Fruit fly (Drosophila melanogaster) whole organism: ENCODE data around the gene Ca-Ma2d.
A peak's percentile ranks its signal among the peaks of the same experiment; 100 is the strongest.

Experiments
- CG8478 ChIP-seq: fragments of >200 bp; optimal IDR thresholded peaks from 2 replicates; lab custom pipeline; 2018; ENCODE audit warnings: inconsistent platforms
- Dll ChIP-seq: fragments of >200 bp; optimal IDR thresholded peaks from 2 replicates; lab custom pipeline; 2017
- EcR ChIP-seq, 2 experiments: fragments of >200 bp; optimal IDR thresholded peaks; 2 replicates each; lab custom pipeline; 2017; ENCODE audit warnings: missing biosample characterization in 2 of 2, missing genetic modification characterization in 2 of 2, missing genetic modification reagents in 2 of 2
- pan ChIP-seq: fragments of >200 bp; optimal IDR thresholded peaks from 2 replicates; lab custom pipeline; 2017
- psq ChIP-seq: fragments of >200 bp; optimal IDR thresholded peaks from 2 replicates; lab custom pipeline; 2017
- usp ChIP-seq: fragments of >200 bp; optimal IDR thresholded peaks from 2 replicates; lab custom pipeline; 2017; ENCODE audit warnings: missing biosample characterization, missing genetic modification characterization, mixed read lengths

Gene Ca-Ma2d

DNA sequence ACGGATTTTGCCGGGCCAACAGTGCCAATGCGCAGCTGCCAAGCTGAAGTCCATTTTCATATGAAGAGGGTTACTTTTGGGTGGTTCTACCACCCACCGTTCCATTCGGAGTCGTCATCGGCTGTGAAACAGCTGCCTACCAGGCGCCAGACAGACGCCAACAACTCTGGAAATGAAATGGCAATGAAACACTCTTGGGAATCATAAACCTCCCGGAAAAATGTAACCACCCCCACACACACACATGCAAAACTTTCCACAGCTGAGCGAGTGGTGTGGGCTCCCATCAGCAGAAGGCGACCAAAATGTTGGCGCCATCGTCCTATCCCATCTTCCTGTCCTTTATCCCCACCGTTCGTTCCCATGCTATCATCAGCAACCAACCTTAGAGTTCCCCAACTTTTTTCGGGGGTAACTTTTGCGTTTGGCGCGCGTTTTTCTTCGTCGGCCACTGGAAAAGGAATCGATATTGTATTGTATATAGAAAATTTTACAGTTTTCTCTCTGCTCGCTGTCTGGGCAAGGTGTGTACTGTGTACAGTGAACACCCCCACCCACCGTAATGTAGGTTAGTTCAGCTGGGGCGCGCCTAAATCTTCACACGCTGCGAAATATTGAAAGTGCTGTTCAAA, 44.0 kb downstream of the Ca-Ma2d start:
- no peak for TF ChIP-seq pan (lab: Kevin White, UChicago)

DNA sequence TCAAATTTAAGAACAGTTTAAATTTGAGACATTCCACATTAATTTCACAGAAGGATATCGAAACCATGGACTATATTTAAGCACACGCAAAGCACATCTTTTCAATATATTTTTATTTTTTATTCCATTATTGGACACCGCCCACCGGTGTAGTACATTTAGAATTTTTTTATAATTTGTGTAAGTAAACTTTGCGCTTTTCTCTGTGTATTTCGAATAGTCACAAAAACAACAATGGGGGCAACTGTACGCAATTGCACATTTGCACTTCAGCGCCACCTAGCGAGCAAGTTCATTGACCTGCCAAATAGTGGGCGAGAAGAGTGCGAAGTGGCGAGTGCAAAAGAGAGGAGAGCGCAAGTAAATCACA, 44.5 kb downstream of the Ca-Ma2d start:
- TF ChIP-seq EcR (GFP tag; optimal IDR thresholded peaks at IDR 0.05; lab: Kevin White, UChicago) (peak; percentile 53 to 57), pan (lab: Kevin White, UChicago) (no peak)

DNA sequence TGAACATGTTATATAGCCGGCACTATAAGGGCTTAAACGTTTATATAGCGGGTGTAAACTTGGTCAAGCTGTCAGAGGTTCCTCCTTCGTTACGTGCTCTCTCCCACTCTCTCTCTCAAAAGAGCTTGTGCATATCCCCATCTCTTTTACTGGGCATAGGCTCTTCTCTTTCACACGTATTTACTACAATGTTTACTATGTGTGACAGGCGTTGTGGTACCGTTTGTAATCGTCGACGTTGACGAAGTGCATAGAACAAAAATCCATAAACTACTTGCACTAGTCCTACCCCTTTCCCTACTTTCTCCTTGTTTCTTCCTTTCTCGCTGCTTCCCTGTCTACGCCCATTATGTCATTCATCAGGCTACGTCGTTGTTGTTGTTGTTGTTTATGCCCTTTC, 45.5 kb downstream of the Ca-Ma2d start:
- TF ChIP-seq psq (lab: Kevin White, UChicago), result no peak
- no peak for TF ChIP-seq EcR (GFP tag; optimal IDR thresholded peaks at IDR 0.05; lab: Kevin White, UChicago)
- TF ChIP-seq Dll (lab: Kevin White, UChicago), result no peak
- TF ChIP-seq usp (GFP tag; lab: Kevin White, UChicago), result no peak
- no peak for TF ChIP-seq pan (lab: Kevin White, UChicago)
- TF ChIP-seq CG8478 (lab: Kevin White, UChicago), result no peak

DNA sequence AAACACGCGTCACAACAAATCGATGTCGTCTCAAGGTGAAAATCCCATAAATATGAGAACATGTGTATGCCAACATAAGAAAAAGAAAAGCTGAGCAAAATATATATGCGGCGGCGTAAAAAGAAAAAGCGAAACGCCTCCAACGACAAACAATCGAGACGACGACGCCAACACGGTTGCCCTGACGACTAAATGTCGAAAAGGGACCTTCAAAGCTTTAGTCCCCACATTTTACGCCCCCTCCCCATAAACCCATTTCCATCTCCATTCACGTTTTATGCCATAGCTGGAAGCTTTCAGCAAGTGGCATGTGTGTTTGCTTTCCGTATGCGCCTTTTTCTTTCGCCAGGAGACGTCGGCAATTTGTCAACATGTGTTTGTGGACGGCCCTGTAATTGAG, 46.6 kb downstream of the Ca-Ma2d start:
- TF ChIP-seq Dll (lab: Kevin White, UChicago) (no peak), pan (lab: Kevin White, UChicago) (no peak), CG8478 (lab: Kevin White, UChicago) (no peak), usp (GFP tag; lab: Kevin White, UChicago) (no peak), psq (lab: Kevin White, UChicago) (no peak), EcR (GFP tag; optimal IDR thresholded peaks at IDR 0.05; lab: Kevin White, UChicago) (no peak)

DNA sequence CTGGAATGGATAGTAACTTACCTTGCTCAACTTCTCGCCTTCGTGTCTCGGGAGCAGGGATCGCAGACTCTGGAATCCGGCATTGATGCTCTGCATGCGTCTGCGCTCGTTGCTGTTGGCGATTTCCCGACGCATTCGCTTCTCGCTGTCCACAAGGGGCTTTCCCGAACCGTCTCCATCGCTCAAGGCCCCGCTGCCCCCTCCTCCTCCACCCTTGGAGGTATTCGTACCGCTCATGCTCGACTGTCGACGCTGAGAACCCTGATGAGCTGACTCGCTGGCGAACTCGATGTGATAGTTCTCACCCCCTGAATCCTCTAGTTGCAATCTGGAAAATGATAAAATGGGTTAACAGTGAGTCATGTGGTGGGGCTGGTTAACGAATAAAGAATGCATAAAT, 47.6 kb downstream of the Ca-Ma2d start:
- no peak for TF ChIP-seq psq (lab: Kevin White, UChicago)
- TF ChIP-seq EcR (GFP tag; optimal IDR thresholded peaks at IDR 0.05; lab: Kevin White, UChicago), result no peak
- no peak for TF ChIP-seq pan (lab: Kevin White, UChicago)
- TF ChIP-seq Dll (lab: Kevin White, UChicago), result no peak
- TF ChIP-seq usp (GFP tag; lab: Kevin White, UChicago), result no peak
- TF ChIP-seq CG8478 (lab: Kevin White, UChicago), result no peak

DNA sequence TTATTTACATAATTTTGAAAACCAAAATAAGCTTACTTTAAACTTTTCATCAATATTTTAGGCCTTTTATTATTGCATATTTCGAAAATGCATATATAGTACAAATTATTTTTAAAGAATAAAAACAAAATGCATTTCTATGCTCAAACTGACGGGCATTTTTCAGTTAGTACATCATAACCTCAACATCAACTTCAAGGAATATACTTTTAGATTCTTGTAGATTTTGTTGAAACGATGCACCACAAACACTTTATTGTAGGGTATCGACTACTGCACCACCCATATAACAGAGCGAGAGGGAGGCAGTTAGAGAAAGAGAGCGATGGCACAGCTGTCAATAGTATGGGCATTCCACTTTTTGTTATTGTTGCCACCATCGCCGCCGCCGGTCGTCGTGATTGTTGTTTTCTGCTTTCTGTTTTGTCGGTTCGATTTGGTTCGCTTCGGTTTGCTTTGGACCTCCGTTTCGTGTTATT, 48.5 kb downstream of the Ca-Ma2d start:
- no peak for TF ChIP-seq psq (lab: Kevin White, UChicago)
- no peak for TF ChIP-seq usp (GFP tag; lab: Kevin White, UChicago)
- TF ChIP-seq EcR (GFP tag; optimal IDR thresholded peaks at IDR 0.05; lab: Kevin White, UChicago), result no peak
- TF ChIP-seq pan (lab: Kevin White, UChicago), result no peak
- TF ChIP-seq Dll (lab: Kevin White, UChicago), result no peak
- no peak for TF ChIP-seq CG8478 (lab: Kevin White, UChicago)

DNA sequence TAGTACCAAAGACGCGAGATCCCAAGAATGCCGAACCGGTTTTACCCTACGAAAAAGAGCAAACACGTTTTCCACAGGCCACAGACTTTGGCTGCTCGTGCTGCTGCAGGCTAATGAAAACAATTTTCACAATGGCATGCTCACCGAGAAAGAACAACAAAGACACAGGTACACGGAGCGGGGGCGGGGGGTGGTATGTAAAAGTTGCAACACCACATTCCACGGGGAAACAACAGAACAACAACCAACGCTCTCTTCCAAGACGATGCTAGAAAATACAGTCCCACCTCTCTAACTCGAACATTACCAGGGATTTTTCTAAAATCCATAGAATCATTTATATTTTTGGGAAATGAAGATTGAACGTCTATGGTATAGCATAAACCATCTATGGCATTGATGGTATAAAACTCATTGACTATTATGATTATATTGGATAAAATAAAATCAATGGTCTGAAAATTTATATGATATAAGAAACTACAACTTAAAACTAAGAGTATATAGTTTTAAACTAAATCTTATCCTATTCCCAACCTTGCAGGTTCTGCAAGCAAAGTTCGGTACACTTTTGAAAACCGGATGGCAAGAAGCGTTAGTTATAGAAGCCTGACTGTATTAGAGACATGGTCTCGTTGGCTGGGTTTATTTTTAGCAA, 50.3 kb downstream of the Ca-Ma2d start:
- TF ChIP-seq psq (lab: Kevin White, UChicago) (no peak), Dll (lab: Kevin White, UChicago) (peak; percentile 45)

DNA sequence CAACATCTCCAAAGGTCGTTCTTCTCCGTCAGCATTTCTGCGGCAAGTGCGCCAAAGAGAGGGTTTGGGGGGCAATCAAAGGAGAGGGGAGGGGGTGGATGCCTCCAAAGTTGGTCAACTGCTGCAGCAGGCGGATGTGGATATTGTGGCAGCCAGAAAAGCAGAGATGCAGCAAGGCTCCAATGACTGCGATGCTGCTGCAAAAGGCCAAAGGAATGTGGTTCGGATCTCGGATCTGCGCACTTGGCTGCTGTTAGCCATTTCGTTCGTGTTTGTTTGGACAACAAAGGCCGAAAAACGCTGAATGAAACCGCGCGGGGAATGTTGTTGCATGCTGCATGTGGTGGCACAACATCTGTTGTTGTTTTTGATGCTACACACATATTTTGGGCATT, 50.8 kb downstream of the Ca-Ma2d start:
- TF ChIP-seq EcR (GFP tag; optimal IDR thresholded peaks at IDR 0.05; lab: Kevin White, UChicago), result peak in 1 of 2 experiments; percentile 78
- no peak for TF ChIP-seq pan (lab: Kevin White, UChicago)

DNA sequence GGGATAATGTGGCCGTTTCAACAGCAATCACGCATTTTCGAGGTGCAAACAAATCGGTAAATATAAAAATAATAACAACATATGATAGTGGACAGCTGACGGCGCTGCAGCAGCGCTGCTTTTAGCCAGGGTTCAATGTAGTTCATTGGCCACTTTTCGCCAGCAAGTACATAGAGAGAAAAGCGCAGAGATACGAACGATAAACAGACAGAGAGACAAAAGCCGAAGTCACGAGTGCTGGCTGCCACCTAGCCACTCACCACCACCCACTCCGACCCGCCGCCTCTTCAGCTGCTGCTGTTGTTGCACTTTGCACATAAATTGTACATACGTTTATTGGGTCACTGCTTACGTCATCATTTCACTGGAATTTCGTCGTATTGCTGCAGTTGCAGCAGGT, 51.6 kb downstream of the Ca-Ma2d start:
- TF ChIP-seq EcR (GFP tag; optimal IDR thresholded peaks at IDR 0.05; lab: Kevin White, UChicago) (peak in 1 of 2 experiments; percentile 15), usp (GFP tag; lab: Kevin White, UChicago) (no peak)

DNA sequence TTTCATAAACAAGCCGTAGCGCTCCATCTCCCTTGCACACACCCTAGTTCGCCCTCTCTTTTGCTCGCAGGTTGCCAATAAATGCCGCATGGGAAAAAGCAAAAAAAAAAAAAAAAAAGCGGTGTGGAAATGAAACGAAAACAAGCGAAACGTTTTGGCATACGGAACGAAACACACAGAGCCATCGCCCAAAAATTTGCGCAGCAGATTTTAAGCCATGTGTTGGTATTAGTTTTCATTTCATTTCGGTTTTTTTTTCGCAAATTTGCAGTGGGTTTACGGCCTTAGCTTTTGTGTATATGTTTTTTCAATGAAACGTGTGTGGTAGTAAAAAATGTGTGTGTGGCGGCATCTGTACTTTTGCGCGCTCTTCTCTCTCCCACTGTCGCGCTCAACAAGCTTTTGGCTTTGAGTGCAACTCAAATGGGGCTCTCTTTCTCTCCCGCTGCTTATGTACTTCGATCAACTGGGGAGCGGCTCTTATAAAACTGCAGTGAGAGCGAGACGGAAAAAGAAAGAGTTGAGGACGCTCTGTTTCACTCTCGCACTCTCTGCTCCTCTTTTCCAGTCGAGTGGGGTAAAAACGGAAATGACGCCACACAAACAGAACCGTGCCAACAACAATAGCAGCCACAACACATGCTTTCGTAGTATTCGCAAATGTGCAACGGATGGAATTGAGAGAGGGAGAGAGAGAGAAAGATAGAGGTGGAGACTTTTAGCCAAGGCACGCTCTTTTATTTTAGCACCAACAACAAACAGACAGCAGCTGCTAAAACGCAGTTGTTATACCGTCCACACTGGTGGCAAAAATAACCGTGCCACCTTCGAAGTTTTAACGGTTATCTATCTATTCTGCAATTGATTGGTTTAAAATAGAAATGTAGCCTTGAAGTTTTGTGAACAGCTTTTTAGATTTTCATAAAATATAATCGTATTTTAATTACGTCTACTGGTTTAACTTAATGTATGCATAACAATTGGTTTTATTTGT, 53.3 kb downstream of the Ca-Ma2d start:
- TF ChIP-seq pan (lab: Kevin White, UChicago) (no peak), CG8478 (lab: Kevin White, UChicago) (peak; percentile 58), psq (lab: Kevin White, UChicago) (no peak), usp (GFP tag; lab: Kevin White, UChicago) (no peak), EcR (GFP tag; optimal IDR thresholded peaks at IDR 0.05; lab: Kevin White, UChicago) (peak in 1 of 2 experiments; percentile 45), Dll (lab: Kevin White, UChicago) (peak; percentile 76)

DNA sequence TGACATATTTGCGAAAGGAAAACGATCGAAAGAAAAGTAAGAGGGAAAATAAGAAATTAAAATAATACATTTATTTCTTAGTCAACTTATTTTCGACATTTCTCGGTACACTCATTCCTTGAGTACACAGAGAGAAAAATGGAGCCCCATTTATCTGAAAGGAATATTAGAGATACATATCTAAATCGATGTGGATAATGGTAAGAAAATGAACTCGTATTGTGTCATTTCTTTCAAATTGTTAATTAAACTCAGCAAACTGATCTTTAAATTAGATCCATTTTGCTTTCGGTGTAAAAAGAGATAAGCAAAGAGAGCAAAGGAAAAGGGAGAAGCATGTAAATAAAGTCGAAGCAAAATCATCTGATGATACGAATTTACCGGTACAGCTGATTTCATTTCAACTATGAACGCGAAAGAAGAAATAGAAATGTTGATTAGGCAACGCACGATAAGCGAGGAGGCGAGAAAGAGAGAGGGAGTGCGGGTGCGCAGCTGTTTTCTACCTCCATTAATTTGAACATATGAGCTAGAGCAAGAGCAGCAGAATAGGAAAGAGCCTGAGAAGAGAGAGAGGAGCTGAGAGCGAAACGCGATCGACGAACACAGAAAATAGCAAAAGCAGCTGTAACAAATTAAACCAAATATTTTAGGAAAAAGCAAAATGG, 54.6 kb downstream of the Ca-Ma2d start:
- no peak for TF ChIP-seq psq (lab: Kevin White, UChicago)
- TF ChIP-seq pan (lab: Kevin White, UChicago), result no peak
- TF ChIP-seq CG8478 (lab: Kevin White, UChicago), result no peak
- no peak for TF ChIP-seq Dll (lab: Kevin White, UChicago)
- TF ChIP-seq usp (GFP tag; lab: Kevin White, UChicago), result no peak
- TF ChIP-seq EcR (GFP tag; optimal IDR thresholded peaks at IDR 0.05; lab: Kevin White, UChicago), result no peak
